Worm (Caenorhabditis elegans) whole organism, midembryonic: ENCODE measurements around the gene spp-7.

Experiments used
- flt-1 ChIP-seq: fragments of 200-800 bp; sonication (Bioruptor generic); IDR thresholded peaks from 2 replicates; pipeline ENCODE4 v1.3.6; 2022; ENCODE audit warnings: missing genetic modification characterization, missing compliant biosample characterization
- klf-2 ChIP-seq: fragments of 200-800 bp; sonication (Bioruptor generic); conservative IDR thresholded peaks from 2 replicates; pipeline ENCODE4 v1.3.6; 2022; ENCODE audit warnings: missing genetic modification reagents, missing genetic modification characterization, missing compliant biosample characterization
- med-1 ChIP-seq: sonication (generic microtip); optimal IDR thresholded peaks from 2 replicates; lab custom pipeline; 2017; ENCODE audit warnings: missing genetic modification characterization, mild to moderate bottlenecking, missing compliant biosample characterization, antibody characterized with exemption, missing genetic modification reagents; ENCODE audit not compliant: insufficient read depth
- ref-1 ChIP-seq: fragments of 200-800 bp; sonication (Bioruptor generic); conservative IDR thresholded peaks from 2 replicates; pipeline ENCODE4 v1.3.6; 2022; ENCODE audit warnings: missing genetic modification reagents, missing genetic modification characterization, missing compliant biosample characterization
- tab-1 ChIP-seq: fragments of 200-800 bp; sonication (Bioruptor generic); IDR thresholded peaks from 2 replicates; pipeline ENCODE4 v1.3.6; 2022; ENCODE audit warnings: missing genetic modification characterization, missing compliant biosample characterization
- ztf-23 ChIP-seq: fragments of 200-800 bp; sonication (Bioruptor generic); IDR thresholded peaks from 2 replicates; pipeline ENCODE4 v1.3.6; 2022; ENCODE audit warnings: missing genetic modification reagents, missing genetic modification characterization, missing compliant biosample characterization
- ztf-29 ChIP-seq: fragments of 200-800 bp; sonication (Bioruptor generic); IDR thresholded peaks from 2 replicates; pipeline ENCODE4 v1.3.6; 2022; ENCODE audit warnings: missing genetic modification reagents, missing genetic modification characterization, missing compliant biosample characterization

DNA sequence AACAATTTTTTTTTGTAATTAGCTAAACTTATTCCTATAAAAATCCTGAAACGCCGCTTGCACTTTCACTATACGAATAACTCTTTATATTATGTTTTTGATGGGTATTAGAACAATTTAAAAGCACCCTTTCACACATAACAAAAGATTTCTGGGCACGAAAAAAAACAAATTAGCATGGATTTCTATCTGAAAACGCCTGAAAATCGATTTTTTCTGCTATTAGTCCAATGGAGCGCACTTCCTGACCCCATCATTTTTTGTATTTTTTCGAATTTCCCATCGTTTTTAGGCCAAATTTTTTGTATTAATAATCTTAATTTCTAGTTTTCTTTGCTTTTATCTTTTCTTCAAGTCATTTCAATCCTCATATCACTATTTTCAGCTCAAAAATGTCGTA, 46.2 kb downstream of the spp-7 start, which contains the start of gene F41H10.3:
- no peak for TF ChIP-seq med-1 (GFP tag; lab: Kevin White, UChicago)
- TF ChIP-seq tab-1 (GFP tag; lab: Robert Waterston, UW): no peak
- no peak for TF ChIP-seq flt-1 (GFP tag; lab: Robert Waterston, UW)
- TF ChIP-seq ztf-29 (GFP tag; lab: Robert Waterston, UW): no peak
- no peak for TF ChIP-seq ztf-23 (GFP tag; lab: Robert Waterston, UW)
- no peak for TF ChIP-seq klf-2 (GFP tag; lab: Robert Waterston, UW)
- no peak for TF ChIP-seq ref-1
